Worm (Caenorhabditis elegans): Measurements from ENCODE around the gene ddn-2.

DNA sequence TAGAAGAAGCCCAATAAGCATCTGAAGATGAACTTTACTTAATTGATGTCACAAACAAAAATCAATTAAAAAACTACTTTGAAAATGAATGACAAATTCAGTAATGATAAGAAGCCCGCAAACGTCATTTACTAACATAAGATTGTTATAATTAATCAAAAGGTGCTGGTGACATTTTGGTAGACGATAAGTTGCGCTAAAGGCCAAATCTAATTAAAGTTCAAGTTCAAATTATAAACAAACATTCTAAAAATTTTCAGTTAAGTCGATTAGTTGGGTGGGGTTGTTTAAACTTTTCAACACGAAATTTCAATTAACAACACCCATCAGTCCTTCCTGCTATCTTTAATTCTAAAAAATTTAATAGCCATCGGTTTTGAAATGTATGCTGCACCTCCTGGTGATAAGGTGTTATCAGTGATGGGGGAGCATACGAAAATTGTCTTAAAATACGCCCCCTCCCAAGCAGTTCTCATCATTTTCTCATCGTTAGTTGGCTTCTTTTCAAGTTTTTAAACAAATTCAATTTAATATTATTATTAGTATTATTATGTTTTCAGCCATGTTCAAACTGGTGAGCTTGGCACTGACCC lies 13.7 kb upstream of the ddn-2 start, which contains the start of the genes clec-62 and clec-63:
- TF ChIP-seq klf-2 (GFP tag; conservative IDR thresholded peaks at IDR 0.05) (no peak), ref-1 (GFP tag; conservative IDR thresholded peaks at IDR 0.05) (no peak), cog-1 (tag; optimal IDR thresholded peaks at IDR 0.05) (no peak), ztf-23 (GFP tag; IDR thresholded peaks at IDR 0.05) (no peak), flt-1 (GFP tag; IDR thresholded peaks at IDR 0.05) (no peak), T22C8.4 (GFP tag; IDR thresholded peaks at IDR 0.05) (no peak)
